Worm (Caenorhabditis elegans) whole organism, L3 larva: ENCODE measurements around the gene F35D11.1.

Experiments
- ama-1 ChIP-seq: fragments of 150-350 bp; optimal IDR thresholded peaks from 2 replicates; lab custom pipeline; 2018
- nhr-76 ChIP-seq: fragments of 150-350 bp; sonication (generic microtip); optimal IDR thresholded peaks from 5 replicates; lab custom pipeline; 2014; ENCODE audit warnings: missing biosample characterization, missing genetic modification characterization
- snpc-4 ChIP-seq: fragments of 150-350 bp; optimal IDR thresholded peaks from 2 replicates; lab custom pipeline; 2014; ENCODE audit warnings: missing biosample characterization, missing genetic modification characterization
- unc-62 ChIP-seq: fragments of 150-350 bp; sonication (generic microtip); optimal IDR thresholded peaks from 4 replicates; lab custom pipeline; 2014; ENCODE audit warnings: missing biosample characterization, missing genetic modification reagents, missing genetic modification characterization
- ztf-11 ChIP-seq: fragments of 150-350 bp; optimal IDR thresholded peaks from 2 replicates; lab custom pipeline; 2014; ENCODE audit warnings: missing biosample characterization, missing genetic modification characterization

DNA sequence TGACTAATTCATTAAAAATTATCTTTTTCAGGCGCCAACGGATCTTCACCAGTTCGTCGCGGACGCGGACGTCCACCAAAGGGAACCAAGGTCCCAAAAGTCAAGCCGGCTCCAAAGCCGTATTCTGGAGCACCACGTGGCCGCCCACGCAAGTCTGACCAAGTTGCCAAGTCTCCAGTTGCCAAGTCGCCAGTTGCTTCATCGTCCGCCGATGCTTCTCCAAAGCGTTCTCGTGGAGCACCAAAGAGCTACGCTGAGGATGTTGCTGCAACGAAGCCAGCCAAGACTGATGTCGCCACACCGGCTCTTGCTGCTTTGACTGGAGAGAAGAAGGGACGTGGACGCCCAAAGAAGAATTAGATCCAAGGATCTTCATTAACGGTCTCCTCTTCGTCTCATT, 46.5 kb downstream of the F35D11.1 start:
- TF ChIP-seq ama-1 (lab: Kevin White, UChicago) (no peak), nhr-76 (no peak), snpc-4 (tag; lab: Kevin White, UChicago) (no peak), ztf-11 (tag; lab: Kevin White, UChicago) (no peak), unc-62 (no peak)
